Worm (Caenorhabditis elegans) whole organism, young adult: Measurements from ENCODE around the gene tag-340.

Experiments
- B0019.2 ChIP-seq: fragments of 200-800 bp; sonication (Bioruptor generic); conservative IDR thresholded peaks from 2 replicates; pipeline ENCODE4 v1.3.6; 2022; ENCODE audit warnings: missing genetic modification reagents, missing genetic modification characterization, missing compliant biosample characterization
- B0035.1 ChIP-seq: sonication (generic microtip); optimal IDR thresholded peaks from 2 replicates; lab custom pipeline; 2016; ENCODE audit warnings: missing genetic modification characterization, mild to moderate bottlenecking, missing compliant biosample characterization, missing genotype, missing genetic modification reagents
- B0261.1 ChIP-seq: sonication (generic microtip); optimal IDR thresholded peaks from 2 replicates; lab custom pipeline; 2016; ENCODE audit warnings: mild to moderate bottlenecking, missing genetic modification characterization, moderate library complexity, missing compliant biosample characterization
- C17E4.6 ChIP-seq: fragments of 200-800 bp; sonication (Bioruptor generic); IDR thresholded peaks from 2 replicates; pipeline ENCODE4 v1.3.6; 2022; ENCODE audit warnings: missing genetic modification reagents, missing genetic modification characterization, missing compliant biosample characterization
- F10E7.11 ChIP-seq: sonication (generic microtip); optimal IDR thresholded peaks from 2 replicates; lab custom pipeline; 2017; ENCODE audit warnings: mild to moderate bottlenecking, missing genetic modification characterization, moderate library complexity, missing compliant biosample characterization
- F23B12.7 ChIP-seq: sonication (generic microtip); optimal IDR thresholded peaks from 2 replicates; lab custom pipeline; 2017; ENCODE audit warnings: missing genetic modification characterization, mild to moderate bottlenecking, missing compliant biosample characterization, antibody characterized with exemption, moderate library complexity; ENCODE audit not compliant: insufficient read depth
- K11D2.4 ChIP-seq: fragments of 200-800 bp; sonication (Bioruptor generic); IDR thresholded peaks from 2 replicates; pipeline ENCODE4 v1.3.6; 2022; ENCODE audit warnings: missing genetic modification reagents, missing genetic modification characterization, missing compliant biosample characterization
- T07F8.4 ChIP-seq: sonication (generic microtip); optimal IDR thresholded peaks from 2 replicates; lab custom pipeline; 2016; ENCODE audit warnings: mild to moderate bottlenecking, missing genetic modification characterization, moderate library complexity, missing compliant biosample characterization
- Y53F4B.3 ChIP-seq: fragments of 200-800 bp; sonication (Bioruptor generic); IDR thresholded peaks from 2 replicates; pipeline ENCODE4 v1.3.6; 2022; ENCODE audit warnings: missing genetic modification reagents, missing genetic modification characterization, missing compliant biosample characterization
- Y67H2A.10 ChIP-seq: fragments of 200-800 bp; sonication (Bioruptor generic); conservative IDR thresholded peaks from 2 replicates; pipeline ENCODE4 v1.3.6; 2022; ENCODE audit warnings: missing genetic modification reagents, missing genetic modification characterization, missing compliant biosample characterization
- Y79H2A.3 ChIP-seq: fragments of 200-800 bp; sonication (Bioruptor generic); conservative IDR thresholded peaks from 2 replicates; pipeline ENCODE4 v1.3.6; 2022; ENCODE audit warnings: missing genetic modification reagents, missing genetic modification characterization, missing compliant biosample characterization
- athp-1 ChIP-seq: sonication (generic microtip); optimal IDR thresholded peaks from 2 replicates; lab custom pipeline; 2017; ENCODE audit warnings: mild to moderate bottlenecking, missing genetic modification characterization, missing compliant biosample characterization
- attf-6 ChIP-seq: fragments of 200-800 bp; sonication (Bioruptor generic); IDR thresholded peaks from 2 replicates; pipeline ENCODE4 v1.3.6; 2022; ENCODE audit warnings: missing genetic modification reagents, missing genetic modification characterization, missing compliant biosample characterization
- bed-2 ChIP-seq: fragments of 200-800 bp; sonication (Bioruptor generic); IDR thresholded peaks from 2 replicates; pipeline ENCODE4 v1.3.6; 2022; ENCODE audit warnings: missing genetic modification reagents, missing genetic modification characterization, missing compliant biosample characterization
- ccch-3 ChIP-seq: fragments of 200-800 bp; sonication (Bioruptor generic); optimal IDR thresholded peaks from 2 replicates; lab custom pipeline; 2018; ENCODE audit warnings: mild to moderate bottlenecking, missing genetic modification characterization, missing compliant biosample characterization
- ceh-100 ChIP-seq: fragments of 200-800 bp; sonication (Bioruptor generic); IDR thresholded peaks from 2 replicates; pipeline ENCODE4 v1.3.6; 2022; ENCODE audit warnings: missing genetic modification reagents, missing genetic modification characterization, missing compliant biosample characterization
- ceh-27 ChIP-seq: fragments of 200-800 bp; sonication (Bioruptor generic); optimal IDR thresholded peaks from 2 replicates; lab custom pipeline; 2018; ENCODE audit warnings: mild to moderate bottlenecking, missing genetic modification characterization, moderate library complexity, missing compliant biosample characterization
- ceh-91 ChIP-seq: fragments of 200-800 bp; sonication (Bioruptor generic); IDR thresholded peaks from 2 replicates; pipeline ENCODE4 v1.3.6; 2022; ENCODE audit warnings: missing genetic modification reagents, missing genetic modification characterization, missing compliant biosample characterization
- chd-7 ChIP-seq: sonication (generic microtip); optimal IDR thresholded peaks from 2 replicates; lab custom pipeline; 2016; ENCODE audit warnings: mild to moderate bottlenecking, missing genetic modification characterization, moderate library complexity, missing compliant biosample characterization
- die-1 ChIP-seq: sonication (generic microtip); optimal IDR thresholded peaks from 2 replicates; lab custom pipeline; 2016; ENCODE audit warnings: missing genotype, mild to moderate bottlenecking, missing genetic modification characterization, missing compliant biosample characterization
- dpl-1 ChIP-seq: fragments of 150-350 bp; optimal IDR thresholded peaks from 2 replicates; lab custom pipeline; 2014; ENCODE audit warnings: missing biosample characterization, missing genetic modification reagents, missing genetic modification characterization
- efl-1 ChIP-seq: fragments of 150-350 bp; optimal IDR thresholded peaks from 2 replicates; lab custom pipeline; 2014; ENCODE audit warnings: missing biosample characterization, missing genetic modification reagents, missing genetic modification characterization
- ekl-4 ChIP-seq: fragments of 200-800 bp; sonication (Bioruptor generic); IDR thresholded peaks from 2 replicates; pipeline ENCODE4 v1.3.6; 2022; ENCODE audit warnings: missing genetic modification reagents, missing genetic modification characterization, missing compliant biosample characterization
- gei-17 ChIP-seq: fragments of 200-800 bp; sonication (Bioruptor generic); optimal IDR thresholded peaks from 2 replicates; lab custom pipeline; 2018; ENCODE audit warnings: mild to moderate bottlenecking, missing genetic modification characterization, missing compliant biosample characterization
- hsf-1 ChIP-seq: fragments of 200-800 bp; sonication (Bioruptor generic); IDR thresholded peaks from 2 replicates; pipeline ENCODE4 v1.3.6; 2022; ENCODE audit warnings: missing genetic modification reagents, missing genetic modification characterization, missing compliant biosample characterization
- let-526 ChIP-seq: fragments of 200-800 bp; sonication (Bioruptor generic); IDR thresholded peaks from 2 replicates; pipeline ENCODE4 v1.3.6; 2022; ENCODE audit warnings: missing genetic modification reagents, missing genetic modification characterization, missing compliant biosample characterization
- madf-3 ChIP-seq: fragments of 200-800 bp; sonication (Bioruptor generic); IDR thresholded peaks from 2 replicates; pipeline ENCODE4 v1.3.6; 2022; ENCODE audit warnings: missing genetic modification reagents, missing genetic modification characterization, missing compliant biosample characterization
- madf-8 ChIP-seq: fragments of 200-800 bp; sonication (Bioruptor generic); conservative IDR thresholded peaks from 2 replicates; pipeline ENCODE4 v1.3.6; 2022; ENCODE audit warnings: missing genetic modification reagents, missing genetic modification characterization, missing compliant biosample characterization
- nhr-179 ChIP-seq: sonication (generic microtip); optimal IDR thresholded peaks from 2 replicates; lab custom pipeline; 2016; ENCODE audit warnings: mild to moderate bottlenecking, missing genetic modification characterization, missing compliant biosample characterization
- nhr-27 ChIP-seq: fragments of 200-800 bp; sonication (Bioruptor generic); optimal IDR thresholded peaks from 2 replicates; lab custom pipeline; 2018; ENCODE audit warnings: mild to moderate bottlenecking, missing genetic modification characterization, moderate library complexity, missing compliant biosample characterization
- rec-8 ChIP-seq, 2 experiments: sonication (generic microtip); optimal IDR thresholded peaks; 2 replicates each; lab custom pipeline; 2016; ENCODE audit warnings: mild to moderate bottlenecking in 2 of 2, missing genetic modification characterization in 2 of 2, missing genetic modification reagents in 2 of 2, missing genotype in 2 of 2, missing biosample characterization in 1 of 2, missing compliant biosample characterization in 1 of 2, moderate library complexity in 1 of 2
- repo-1 ChIP-seq: sonication (generic microtip); optimal IDR thresholded peaks from 2 replicates; lab custom pipeline; 2017; ENCODE audit warnings: mild to moderate bottlenecking, missing genetic modification characterization, missing compliant biosample characterization
- snpc-3.4 ChIP-seq: sonication (generic microtip); optimal IDR thresholded peaks from 2 replicates; lab custom pipeline; 2017; ENCODE audit warnings: missing genetic modification characterization, mild to moderate bottlenecking, missing compliant biosample characterization, antibody characterized with exemption, moderate library complexity, missing genotype, missing genetic modification reagents
- snpc-4 ChIP-seq, 5 experiments: fragments of 150-350 bp in 1 of 5; sonication (generic microtip) in 4 of 5; optimal IDR thresholded peaks; 2 replicates each; lab custom pipeline; 2014 to 2018; ENCODE audit warnings: missing genetic modification characterization in 5 of 5, missing biosample characterization in 3 of 5, antibody characterized with exemption in 2 of 5, mild to moderate bottlenecking in 2 of 5, missing compliant biosample characterization in 2 of 5, missing genotype in 2 of 5, moderate library complexity in 2 of 5, missing genetic modification reagents in 1 of 5
- sptf-2 ChIP-seq: fragments of 200-800 bp; sonication (Bioruptor generic); optimal IDR thresholded peaks from 2 replicates; lab custom pipeline; 2018; ENCODE audit warnings: mild to moderate bottlenecking, missing genetic modification characterization, missing compliant biosample characterization
- tlf-1 ChIP-seq: fragments of 200-800 bp; sonication (Bioruptor generic); optimal IDR thresholded peaks from 2 replicates; lab custom pipeline; 2018; ENCODE audit warnings: mild to moderate bottlenecking, missing genetic modification characterization, missing compliant biosample characterization
- unc-130 ChIP-seq: sonication (generic microtip); optimal IDR thresholded peaks from 2 replicates; lab custom pipeline; 2016; ENCODE audit warnings: missing genetic modification reagents, missing genetic modification characterization, missing compliant biosample characterization

tag-340 gene

DNA sequence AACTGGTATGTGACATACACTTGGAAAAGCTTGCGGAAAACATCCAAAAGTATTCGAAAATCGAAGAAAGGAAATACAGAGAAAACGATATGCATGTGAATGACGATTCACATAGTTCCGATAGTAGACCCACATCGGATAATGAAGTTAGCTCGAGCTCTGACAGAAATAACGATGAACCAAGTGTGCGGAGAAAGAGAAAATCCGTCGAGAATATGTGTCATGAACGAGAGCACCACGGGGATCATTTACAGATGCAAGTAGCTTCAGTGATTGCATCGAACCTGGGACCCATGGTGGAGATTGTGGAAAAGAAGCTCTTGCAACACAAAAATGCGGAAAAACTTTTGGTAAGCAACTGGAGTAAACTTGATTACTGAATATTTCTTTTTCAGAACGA is 43.3 kb upstream of the tag-340 start:
- TF ChIP-seq attf-6 (GFP tag; lab: Robert Waterston, UW) (no peak), ceh-27 (GFP tag; lab: Kevin White, UChicago) (no peak), gei-17 (GFP tag; lab: Kevin White, UChicago) (no peak), let-526 (GFP tag; lab: Robert Waterston, UW) (no peak), B0019.2 (GFP tag; lab: Robert Waterston, UW) (no peak), madf-3 (GFP tag; lab: Robert Waterston, UW) (no peak), Y67H2A.10 (GFP tag; lab: Robert Waterston, UW) (no peak), bed-2 (GFP tag; lab: Robert Waterston, UW) (no peak), B0035.1 (tag; lab: Kevin White, UChicago) (no peak)

DNA sequence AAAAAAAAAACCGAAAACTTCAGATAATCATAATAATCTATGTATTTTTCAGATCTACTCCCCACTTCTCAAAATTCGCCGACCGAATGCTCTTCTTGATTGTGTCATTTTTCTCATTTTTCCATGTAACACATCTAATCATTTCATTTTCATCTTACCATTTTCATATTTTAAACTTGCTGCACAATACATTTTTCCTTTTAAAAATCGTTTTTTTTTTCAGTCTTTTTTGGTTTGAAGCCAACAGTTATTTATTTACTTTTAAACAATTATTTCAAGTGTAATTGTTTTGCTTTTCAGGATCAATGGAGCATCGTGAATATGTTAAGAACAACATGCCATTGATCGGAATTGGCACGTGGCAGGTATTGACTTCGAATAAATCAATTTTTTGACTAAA is 41.3 kb upstream of the tag-340 start, which contains the start of gene C35D10.6:
Gene C35D10.6 (plus strand): TSS at position 301 of the 400 bp plus-strand sequence.
- TF ChIP-seq ekl-4 (GFP tag; lab: Robert Waterston, UW) (no peak), chd-7 (tag; lab: Kevin White, UChicago) (no peak), hsf-1 (GFP tag; lab: Robert Waterston, UW) (no peak)
- TF ChIP-seq, all 124 proteins: peak for 0

DNA sequence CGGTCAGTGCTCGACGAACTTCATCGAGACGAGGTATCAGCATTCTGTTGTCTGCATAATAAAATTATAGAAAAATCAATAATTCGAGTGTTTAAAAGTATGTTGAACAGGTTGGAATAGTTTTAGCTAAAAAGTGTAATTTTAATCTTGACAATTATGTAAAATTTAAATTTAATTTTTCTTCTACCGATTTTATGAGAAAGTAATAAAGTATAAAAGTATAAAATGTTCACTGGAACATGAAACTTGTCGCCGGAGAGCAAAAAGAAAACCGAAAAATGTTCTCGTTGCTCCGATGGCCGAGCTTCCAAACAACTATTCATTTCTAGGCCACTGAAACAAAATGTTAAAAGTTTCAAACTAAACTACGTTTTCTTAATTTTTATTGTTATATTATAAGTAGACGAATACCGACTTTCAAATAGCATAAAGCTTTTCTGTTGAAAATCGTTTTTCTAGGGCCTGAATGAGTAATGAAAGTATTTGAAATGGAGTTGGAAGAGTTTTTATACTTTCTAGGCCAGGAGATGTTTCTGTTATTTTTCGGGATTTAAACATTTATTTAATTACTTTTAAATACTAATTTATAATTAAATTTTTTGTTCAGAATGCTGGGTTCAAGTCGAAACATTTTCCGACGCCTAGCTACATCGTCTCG is 38.4 kb upstream of the tag-340 start, which contains the start of the genes C35D10.10 and C35D10.5:
Gene C35D10.10 (minus strand): TSS at position 51 of the 658 bp plus-strand sequence.
Gene C35D10.5 (plus strand): TSS at position 608 of the 658 bp plus-strand sequence.
- no peak for TF ChIP-seq dpl-1 (GFP tag; lab: Kevin White, UChicago)
- TF ChIP-seq unc-130 (GFP tag; lab: Kevin White, UChicago) = peak; percentile 10
- TF ChIP-seq ceh-100 (GFP tag; lab: Robert Waterston, UW) = no peak
- TF ChIP-seq T07F8.4 = no peak
- no peak for TF ChIP-seq Y53F4B.3 (GFP tag; lab: Robert Waterston, UW)
- TF ChIP-seq repo-1 (tag; lab: Kevin White, UChicago) = no peak
- no peak for TF ChIP-seq tlf-1 (GFP tag; lab: Kevin White, UChicago)
- no peak for TF ChIP-seq ccch-3 (GFP tag; lab: Kevin White, UChicago)
- no peak for TF ChIP-seq ceh-91 (GFP tag; lab: Robert Waterston, UW)
- TF ChIP-seq gei-17 (GFP tag; lab: Kevin White, UChicago) = no peak
- TF ChIP-seq snpc-3.4 (tag; lab: Kevin White, UChicago) = no peak
- TF ChIP-seq rec-8 (tag; optimal IDR thresholded peaks at IDR 0.05; lab: Kevin White, UChicago) = peak in 1 of 2 experiments; percentile 20
- no peak for TF ChIP-seq nhr-179 (tag; lab: Kevin White, UChicago)
- no peak for TF ChIP-seq sptf-2 (GFP tag; lab: Kevin White, UChicago)
- no peak for TF ChIP-seq nhr-27 (tag; lab: Kevin White, UChicago)
- TF ChIP-seq, all 124 proteins: peak for 2

DNA sequence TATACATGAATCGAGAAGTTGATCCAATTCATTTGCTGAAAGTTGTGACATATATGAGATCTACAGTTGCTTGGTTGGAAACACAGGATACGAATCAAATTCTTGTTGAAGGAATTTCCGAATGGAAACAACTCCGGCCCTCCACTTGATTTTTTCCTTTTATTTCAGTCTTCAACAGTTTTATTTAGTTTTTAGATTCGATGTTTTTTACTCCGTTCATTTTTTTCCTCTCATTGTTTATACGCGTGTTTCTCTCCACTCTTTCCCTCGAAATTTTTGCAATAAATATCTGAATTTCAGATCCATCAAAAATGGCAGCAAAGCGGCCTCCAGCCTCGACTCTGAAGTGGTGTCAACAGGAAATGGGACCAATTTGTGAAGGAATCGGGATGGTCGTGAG is 37.2 kb upstream of the tag-340 start, which contains the start of gene coq-8:
Gene coq-8 (plus strand): TSS at position 301 of the 400 bp plus-strand sequence.
- TF ChIP-seq nhr-27 (tag; lab: Kevin White, UChicago) (no peak), F10E7.11 (tag; lab: Kevin White, UChicago) (no peak), K11D2.4 (no peak), snpc-4 (GFP tag; optimal IDR thresholded peaks at IDR 0.05; lab: Kevin White, UChicago) (no peak), snpc-4 (tag; optimal IDR thresholded peaks at IDR 0.05; lab: Kevin White, UChicago) (no peak), C17E4.6 (GFP tag; lab: Robert Waterston, UW) (no peak), ccch-3 (GFP tag; lab: Kevin White, UChicago) (no peak), ekl-4 (GFP tag; lab: Robert Waterston, UW) (no peak), athp-1 (no peak), Y79H2A.3 (no peak), F23B12.7 (tag; lab: Kevin White, UChicago) (no peak), madf-8 (no peak), die-1 (tag; lab: Kevin White, UChicago) (no peak), B0261.1 (tag; lab: Kevin White, UChicago) (no peak), efl-1 (no peak)
- TF ChIP-seq, all 124 proteins: peak for 0
